Worm (Caenorhabditis elegans): ENCODE data around the gene C25G4.2.

- TF ChIP-seq T22C8.4 (GFP tag; IDR thresholded peaks at IDR 0.05) (no peak), cog-1 (tag; optimal IDR thresholded peaks at IDR 0.05) (no peak), tab-1 (GFP tag; IDR thresholded peaks at IDR 0.05) (0 out of 2 replicates have a peak, but pooled peaks have one; percentile 31), flt-1 (GFP tag; IDR thresholded peaks at IDR 0.05) (no peak), ref-1 (GFP tag; conservative IDR thresholded peaks at IDR 0.05) (no peak), med-1 (GFP tag; optimal IDR thresholded peaks at IDR 0.05; ENCODE audit: insufficient read depth) (no peak), ztf-23 (GFP tag; IDR thresholded peaks at IDR 0.05) (no peak), klf-2 (GFP tag; conservative IDR thresholded peaks at IDR 0.05) (0 out of 2 replicates have a peak, but pooled peaks have one; percentile 10)
Observed at ce11 chrIV:12427687-12428284, 16.0 kb downstream of the C25G4.2 start.
